Fruit fly (Drosophila melanogaster) Kc167 (cell line): ENCODE results near the gene Cbl.

Source experiments
- psq ChIP-seq: fragments of >200 bp; optimal IDR thresholded peaks from 2 replicates; lab custom pipeline; 2017; ENCODE audit warnings: missing external identifiers
- ttk ChIP-seq: sonication (Bioruptor generic); optimal IDR thresholded peaks from 2 replicates; lab custom pipeline; 2017; ENCODE audit warnings: missing external identifiers

- TF ChIP-seq psq (lab: Kevin White, UChicago), result no peak
- no peak for TF ChIP-seq ttk
These were observed 34.9 kb downstream of the Cbl start for dm6 chr3L:8459615-8460004.
